Worm (Caenorhabditis elegans) whole organism, early embryonic: ENCODE measurements around the gene C33B4.4.

Source experiments
- F13C5.2 ChIP-seq: sonication (generic microtip); optimal IDR thresholded peaks from 2 replicates; lab custom pipeline; 2017; ENCODE audit warnings: mild to moderate bottlenecking, missing genetic modification characterization, inconsistent platforms, missing compliant biosample characterization
- aly-1 ChIP-seq: sonication (generic microtip); optimal IDR thresholded peaks from 2 replicates; lab custom pipeline; 2016; ENCODE audit warnings: missing genetic modification characterization, missing compliant biosample characterization
- ama-1 ChIP-seq: fragments of 150-350 bp; optimal IDR thresholded peaks from 2 replicates; lab custom pipeline; 2014
- ceh-13 ChIP-seq: fragments of 200-800 bp; sonication (Bioruptor generic); optimal IDR thresholded peaks from 2 replicates; lab custom pipeline; 2018; ENCODE audit warnings: mild to moderate bottlenecking, missing genetic modification characterization, missing compliant biosample characterization
- ceh-36 ChIP-seq: sonication (generic microtip); optimal IDR thresholded peaks from 2 replicates; lab custom pipeline; 2016; ENCODE audit warnings: missing genetic modification characterization, inconsistent platforms, missing compliant biosample characterization
- flt-1 ChIP-seq: fragments of 200-800 bp; sonication (Bioruptor generic); IDR thresholded peaks from 2 replicates; pipeline ENCODE4 v1.3.6; 2022; ENCODE audit warnings: missing genetic modification characterization, missing compliant biosample characterization
- hmbx-1 ChIP-seq: sonication (generic microtip); optimal IDR thresholded peaks from 2 replicates; lab custom pipeline; 2016; ENCODE audit warnings: mild to moderate bottlenecking, missing genetic modification characterization, missing compliant biosample characterization
- hmg-4 ChIP-seq: fragments of 200-800 bp; sonication (Bioruptor generic); optimal IDR thresholded peaks from 2 replicates; lab custom pipeline; 2018; ENCODE audit warnings: mild to moderate bottlenecking, missing genetic modification characterization, missing compliant biosample characterization
- hnd-1 ChIP-seq: sonication (generic microtip); optimal IDR thresholded peaks from 2 replicates; lab custom pipeline; 2016; ENCODE audit warnings: missing genetic modification characterization, missing compliant biosample characterization
- pes-1 ChIP-seq: fragments of 200-800 bp; sonication (Bioruptor generic); IDR thresholded peaks from 2 replicates; pipeline ENCODE4 v1.3.6; 2022; ENCODE audit warnings: missing genetic modification reagents, missing genetic modification characterization, missing compliant biosample characterization
- scrt-1 ChIP-seq: fragments of 200-800 bp; sonication (Bioruptor generic); IDR thresholded peaks from 2 replicates; pipeline ENCODE4 v1.3.6; 2022; ENCODE audit warnings: missing genetic modification characterization, missing compliant biosample characterization
- tra-4 ChIP-seq: sonication (generic microtip); optimal IDR thresholded peaks from 2 replicates; lab custom pipeline; 2017; ENCODE audit warnings: missing genetic modification characterization, missing compliant biosample characterization

DNA sequence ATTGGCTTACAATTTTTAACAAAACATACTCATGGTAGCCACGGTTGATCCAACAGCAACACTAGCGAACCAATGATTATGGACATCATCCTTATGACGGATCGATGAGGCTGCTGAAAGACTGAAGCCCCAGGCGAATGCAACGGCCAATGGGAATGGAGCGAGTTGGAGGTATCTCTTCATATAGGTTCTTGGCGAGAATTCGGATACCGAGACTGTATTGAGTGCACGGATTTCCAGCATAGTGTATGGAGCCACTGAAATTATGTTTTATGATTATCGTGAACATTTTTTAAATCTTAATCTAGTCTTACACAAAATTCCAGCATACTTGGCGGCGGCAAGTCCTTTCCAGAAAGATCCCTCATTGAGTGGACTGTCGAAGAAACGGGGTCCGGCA, 38.7 kb downstream of the C33B4.4 start:
- TF ChIP-seq F13C5.2 (tag; lab: Kevin White, UChicago), result no peak
- no peak for TF ChIP-seq ama-1 (lab: Kevin White, UChicago)
- TF ChIP-seq flt-1, result no peak
- no peak for TF ChIP-seq ceh-13 (GFP tag; lab: Kevin White, UChicago)
- TF ChIP-seq hmg-4 (GFP tag; lab: Kevin White, UChicago), result no peak
- no peak for TF ChIP-seq scrt-1
- no peak for TF ChIP-seq ceh-36
- TF ChIP-seq pes-1, result no peak
- TF ChIP-seq hnd-1 (tag; lab: Kevin White, UChicago), result no peak
- TF ChIP-seq hmbx-1, result no peak
- no peak for TF ChIP-seq tra-4 (tag; lab: Kevin White, UChicago)
- TF ChIP-seq aly-1, result no peak
